Worm (Caenorhabditis elegans) whole organism, L4 larva: ENCODE measurements around the gene klp-17.

Experiments used
- D1046.2 ChIP-seq: fragments of 200-800 bp; sonication (Bioruptor generic); IDR thresholded peaks from 2 replicates; pipeline ENCODE4 v1.3.6; 2022; ENCODE audit warnings: missing genetic modification characterization, missing compliant biosample characterization
- F37D6.2 ChIP-seq: sonication (generic microtip); optimal IDR thresholded peaks from 2 replicates; lab custom pipeline; 2016; ENCODE audit warnings: mild to moderate bottlenecking, missing genetic modification characterization, missing compliant biosample characterization
- T20F7.1 ChIP-seq: fragments of 200-800 bp; sonication (Bioruptor generic); optimal IDR thresholded peaks from 2 replicates; lab custom pipeline; 2018; ENCODE audit warnings: mild to moderate bottlenecking, missing genetic modification characterization, missing compliant biosample characterization
- Y5F2A.4 ChIP-seq: fragments of 200-800 bp; sonication (Bioruptor generic); optimal IDR thresholded peaks from 2 replicates; lab custom pipeline; 2018; ENCODE audit warnings: mild to moderate bottlenecking, missing genetic modification characterization, missing compliant biosample characterization
- Y75B8A.6 ChIP-seq: fragments of 200-800 bp; sonication (Bioruptor generic); IDR thresholded peaks from 2 replicates; pipeline ENCODE4 v1.3.6; 2022; ENCODE audit warnings: missing genetic modification reagents, missing genetic modification characterization, missing compliant biosample characterization
- ZK337.2 ChIP-seq: fragments of 200-800 bp; sonication (Bioruptor generic); IDR thresholded peaks from 2 replicates; pipeline ENCODE4 v1.3.6; 2022; ENCODE audit warnings: missing genetic modification reagents, missing genetic modification characterization, missing compliant biosample characterization
- ama-1 ChIP-seq: fragments of 150-350 bp; optimal IDR thresholded peaks from 2 replicates; lab custom pipeline; 2014; ENCODE audit warnings: inconsistent platforms, mixed read lengths
- arid-1 ChIP-seq: fragments of 200-800 bp; sonication (Bioruptor generic); conservative IDR thresholded peaks from 2 replicates; pipeline ENCODE4 v1.3.6; 2022; ENCODE audit warnings: missing genetic modification reagents, missing genetic modification characterization, missing compliant biosample characterization
- ceh-20 ChIP-seq: fragments of 200-800 bp; sonication (Bioruptor generic); IDR thresholded peaks from 2 replicates; pipeline ENCODE4 v1.3.6; 2022; ENCODE audit warnings: missing genetic modification reagents, missing genetic modification characterization, missing compliant biosample characterization
- ceh-28 ChIP-seq: fragments of 150-350 bp; optimal IDR thresholded peaks from 2 replicates; lab custom pipeline; 2014; ENCODE audit warnings: missing biosample characterization, missing genetic modification reagents, missing genetic modification characterization
- ceh-32 ChIP-seq: sonication (generic microtip); optimal IDR thresholded peaks from 2 replicates; lab custom pipeline; 2016; ENCODE audit warnings: mild to moderate bottlenecking, missing genetic modification characterization, missing compliant biosample characterization; ENCODE audit not compliant: poor library complexity
- ceh-82 ChIP-seq: sonication (generic microtip); optimal IDR thresholded peaks from 2 replicates; lab custom pipeline; 2017; ENCODE audit warnings: missing biosample characterization, missing genetic modification characterization
- cey-2 ChIP-seq: sonication (generic microtip); optimal IDR thresholded peaks from 3 replicates; lab custom pipeline; 2017; ENCODE audit warnings: missing genetic modification characterization, mild to moderate bottlenecking, missing compliant biosample characterization, antibody characterized with exemption, borderline replicate concordance; ENCODE audit not compliant: insufficient read depth
- daf-16 ChIP-seq, 3 experiments: sonication (generic microtip); optimal IDR thresholded peaks; 2 replicates each; lab custom pipeline; 2016 to 2017; ENCODE audit warnings: missing genetic modification characterization in 3 of 3, missing genetic modification reagents in 3 of 3, mild to moderate bottlenecking in 2 of 3, missing compliant biosample characterization in 2 of 3, missing biosample characterization in 1 of 3, moderate library complexity in 1 of 3
- daf-19 ChIP-seq: fragments of 200-800 bp; sonication (Bioruptor generic); conservative IDR thresholded peaks from 2 replicates; pipeline ENCODE4 v1.3.6; 2022; ENCODE audit warnings: missing genetic modification characterization, missing compliant biosample characterization
- dpl-1 ChIP-seq: fragments of 150-350 bp; optimal IDR thresholded peaks from 2 replicates; lab custom pipeline; 2014; ENCODE audit warnings: missing biosample characterization, missing genetic modification reagents, missing genetic modification characterization
- duxl-1 ChIP-seq: sonication (generic microtip); optimal IDR thresholded peaks from 2 replicates; lab custom pipeline; 2016; ENCODE audit warnings: mild to moderate bottlenecking, missing genetic modification characterization, moderate library complexity, missing compliant biosample characterization; ENCODE audit not compliant: poor library complexity
- dve-1 ChIP-seq: sonication (generic microtip); optimal IDR thresholded peaks from 2 replicates; lab custom pipeline; 2017; ENCODE audit warnings: antibody characterized with exemption, mild to moderate bottlenecking, missing genetic modification characterization, missing compliant biosample characterization; ENCODE audit not compliant: insufficient read depth
- egl-43 ChIP-seq: fragments of 200-800 bp; sonication (Bioruptor generic); IDR thresholded peaks from 2 replicates; pipeline ENCODE4 v1.3.6; 2022; ENCODE audit warnings: missing genetic modification reagents, missing genetic modification characterization, missing compliant biosample characterization
- gei-8 ChIP-seq: fragments of 200-800 bp; sonication (Bioruptor generic); optimal IDR thresholded peaks from 2 replicates; lab custom pipeline; 2018; ENCODE audit warnings: mild to moderate bottlenecking, missing genetic modification characterization, missing compliant biosample characterization
- hlh-30 ChIP-seq: sonication (generic microtip); optimal IDR thresholded peaks from 2 replicates; lab custom pipeline; 2017; ENCODE audit warnings: antibody characterized with exemption, mild to moderate bottlenecking, missing genetic modification characterization, missing compliant biosample characterization; ENCODE audit not compliant: insufficient read depth
- lin-13 ChIP-seq: fragments of 150-350 bp; optimal IDR thresholded peaks from 2 replicates; lab custom pipeline; 2014; ENCODE audit warnings: missing biosample characterization, missing genetic modification reagents, missing genetic modification characterization
- lin-38 ChIP-seq: fragments of 200-800 bp; sonication (Bioruptor generic); IDR thresholded peaks from 2 replicates; pipeline ENCODE4 v1.3.6; 2022; ENCODE audit warnings: missing genetic modification reagents, missing genetic modification characterization, missing compliant biosample characterization
- madf-9 ChIP-seq: fragments of 200-800 bp; sonication (Bioruptor generic); conservative IDR thresholded peaks from 2 replicates; pipeline ENCODE4 v1.3.6; 2022; ENCODE audit warnings: missing genetic modification reagents, missing genetic modification characterization, missing compliant biosample characterization
- mdl-1 ChIP-seq, 2 experiments: fragments of 150-350 bp in 1 of 2; sonication (generic microtip) in 1 of 2; optimal IDR thresholded peaks; 2 replicates each; lab custom pipeline; 2014 to 2017; ENCODE audit warnings: missing biosample characterization in 2 of 2, missing genetic modification characterization in 2 of 2
- nhr-10 ChIP-seq: fragments of 150-350 bp; optimal IDR thresholded peaks from 2 replicates; lab custom pipeline; 2014; ENCODE audit warnings: missing biosample characterization, missing genetic modification characterization
- nhr-102 ChIP-seq: sonication (generic microtip); optimal IDR thresholded peaks from 2 replicates; lab custom pipeline; 2016; ENCODE audit warnings: mild to moderate bottlenecking, missing genetic modification characterization, moderate library complexity, missing compliant biosample characterization
- nhr-25 ChIP-seq: sonication (generic microtip); optimal IDR thresholded peaks from 2 replicates; lab custom pipeline; 2017; ENCODE audit warnings: missing genetic modification characterization, mild to moderate bottlenecking, missing compliant biosample characterization, antibody characterized with exemption, moderate library complexity, borderline replicate concordance; ENCODE audit not compliant: insufficient read depth
- nhr-41 ChIP-seq: fragments of 200-800 bp; sonication (Bioruptor generic); IDR thresholded peaks from 2 replicates; pipeline ENCODE4 v1.3.6; 2022; ENCODE audit warnings: missing genetic modification reagents, missing genetic modification characterization, missing compliant biosample characterization
- nhr-48 ChIP-seq: sonication (generic microtip); optimal IDR thresholded peaks from 2 replicates; lab custom pipeline; 2016; ENCODE audit warnings: mild to moderate bottlenecking, missing genetic modification characterization, missing compliant biosample characterization
- nhr-6 ChIP-seq: fragments of 150-350 bp; optimal IDR thresholded peaks from 2 replicates; lab custom pipeline; 2014; ENCODE audit warnings: missing biosample characterization, missing genetic modification characterization
- nhr-76 ChIP-seq: fragments of 150-350 bp; optimal IDR thresholded peaks from 2 replicates; lab custom pipeline; 2014; ENCODE audit warnings: missing biosample characterization, missing genetic modification characterization
- php-3 ChIP-seq: fragments of 200-800 bp; sonication (Bioruptor generic); IDR thresholded peaks from 2 replicates; pipeline ENCODE4 v1.3.6; 2022; ENCODE audit warnings: missing genetic modification reagents, missing genetic modification characterization, missing compliant biosample characterization
- saeg-2 ChIP-seq: fragments of 200-800 bp; sonication (Bioruptor generic); IDR thresholded peaks from 2 replicates; pipeline ENCODE4 v1.3.6; 2022; ENCODE audit warnings: missing genetic modification reagents, missing genetic modification characterization, missing compliant biosample characterization
- snpc-1.2 ChIP-seq: fragments of 200-800 bp; sonication (Bioruptor generic); IDR thresholded peaks from 2 replicates; pipeline ENCODE4 v1.3.6; 2022; ENCODE audit warnings: missing genetic modification reagents, missing genetic modification characterization, missing compliant biosample characterization
- tra-1 ChIP-seq: fragments of 200-800 bp; sonication (Bioruptor generic); IDR thresholded peaks from 2 replicates; pipeline ENCODE4 v1.3.6; 2022; ENCODE audit warnings: missing genetic modification reagents, missing genetic modification characterization, missing compliant biosample characterization
- unc-62 ChIP-seq, 3 experiments: fragments of 150-350 bp in 1 of 3; sonication (generic microtip); optimal IDR thresholded peaks in 2 of 3; peaks in 1 of 3; 1 replicate in 1 of 3; 2 replicates in 2 of 3; lab custom pipeline; 2014 to 2017; ENCODE audit warnings: missing biosample characterization in 3 of 3, missing genetic modification characterization in 3 of 3, missing genetic modification reagents in 3 of 3, missing genotype in 1 of 3
- vab-7 ChIP-seq: fragments of 200-800 bp; sonication (Bioruptor generic); IDR thresholded peaks from 2 replicates; pipeline ENCODE4 v1.3.6; 2022; ENCODE audit warnings: missing genetic modification reagents, missing genetic modification characterization, missing compliant biosample characterization
- zfp-3 ChIP-seq: fragments of 200-800 bp; sonication (Bioruptor generic); conservative IDR thresholded peaks from 2 replicates; pipeline ENCODE4 v1.3.6; 2022; ENCODE audit warnings: missing genetic modification reagents, missing genetic modification characterization, missing compliant biosample characterization
- zip-11 ChIP-seq: fragments of 200-800 bp; sonication (Bioruptor generic); IDR thresholded peaks from 2 replicates; pipeline ENCODE4 v1.3.6; 2022; ENCODE audit warnings: missing genetic modification characterization, missing compliant biosample characterization

The klp-17 gene

ce11 chrII:11487999-11488398 lies 20.6 kb upstream of the klp-17 start, which contains the start of gene B0334.13:
Gene B0334.13 (plus strand): TSS chrII:11488299.
- TF ChIP-seq unc-62 (GFP tag; optimal IDR thresholded peaks at IDR 0.05 in 1 of 2; lab: Kevin White, UChicago) = peak in 1 of 2 experiments; percentile 21
- TF ChIP-seq unc-62 (tag; optimal IDR thresholded peaks at IDR 0.05; lab: Kevin White, UChicago) = no peak
- TF ChIP-seq Y5F2A.4 (GFP tag; lab: Kevin White, UChicago) = no peak
- no peak for TF ChIP-seq nhr-102 (tag; lab: Kevin White, UChicago)
- no peak for TF ChIP-seq F37D6.2
- TF ChIP-seq nhr-48 (tag; lab: Kevin White, UChicago) = no peak
- no peak for TF ChIP-seq daf-19 (GFP tag; lab: Robert Waterston, UW)
- TF ChIP-seq ceh-82 (tag; lab: Kevin White, UChicago) = no peak
- no peak for TF ChIP-seq ZK337.2 (GFP tag; lab: Robert Waterston, UW)
- TF ChIP-seq nhr-10 (tag; lab: Kevin White, UChicago) = no peak

- peak; percentile 12 for TF ChIP-seq dve-1 (tag; lab: Kevin White, UChicago)
- TF ChIP-seq mdl-1 (tag; optimal IDR thresholded peaks at IDR 0.05; lab: Kevin White, UChicago) = no peak
- TF ChIP-seq, all 104 proteins: peak for 1
Observed at ce11 chrII:11486698-11487234, 19.3 kb upstream of the klp-17 start, which contains the start of gene ttr-18. Gene ttr-18 (minus strand): TSS chrII:11486748.

- no peak for TF ChIP-seq Y75B8A.6 (GFP tag; lab: Robert Waterston, UW)
- peak; percentile 73 for TF ChIP-seq ama-1 (lab: Kevin White, UChicago)
Observed at ce11 chrII:11485200-11485599, 17.8 kb upstream of the klp-17 start, which contains the start of gene twk-5. Gene twk-5 (minus strand): TSS chrII:11485300.

- TF ChIP-seq vab-7 (GFP tag; lab: Robert Waterston, UW) (peak; percentile 98), nhr-76 (tag; lab: Kevin White, UChicago) (no peak), D1046.2 (GFP tag; lab: Robert Waterston, UW) (peak; percentile 95), madf-9 (GFP tag; lab: Robert Waterston, UW) (peak; percentile 94), cey-2 (tag; lab: Kevin White, UChicago) (peak; percentile 49), ceh-82 (tag; lab: Kevin White, UChicago) (no peak), lin-38 (GFP tag; lab: Robert Waterston, UW) (peak; percentile 88), ZK337.2 (GFP tag; lab: Robert Waterston, UW) (peak; percentile 91), ceh-20 (GFP tag; lab: Robert Waterston, UW) (peak; percentile 92), nhr-6 (tag; lab: Kevin White, UChicago) (no peak), duxl-1 (tag; lab: Kevin White, UChicago) (peak; percentile 72), ceh-32 (no peak), arid-1 (GFP tag; lab: Robert Waterston, UW) (peak; percentile 97), zfp-3 (0 out of 2 replicates have a peak, but pooled peaks have one; percentile 48), php-3 (GFP tag; lab: Robert Waterston, UW) (peak; percentile 79), hlh-30 (tag; lab: Kevin White, UChicago) (no peak), unc-62 (GFP tag; optimal IDR thresholded peaks at IDR 0.05 in 1 of 2; lab: Kevin White, UChicago) (peak in 1 of 2 experiments; percentile 37), unc-62 (tag; optimal IDR thresholded peaks at IDR 0.05; lab: Kevin White, UChicago) (no peak), zip-11 (GFP tag; lab: Robert Waterston, UW) (peak; percentile 91), daf-16 (GFP tag; optimal IDR thresholded peaks at IDR 0.05; lab: Kevin White, UChicago) (peak; percentile 61 to 91), daf-16 (tag; optimal IDR thresholded peaks at IDR 0.05; lab: Kevin White, UChicago) (peak; percentile 68), nhr-41 (GFP tag; lab: Robert Waterston, UW) (peak; percentile 95), tra-1 (peak; percentile 93), T20F7.1 (GFP tag; lab: Kevin White, UChicago) (no peak), F37D6.2 (peak; percentile 72), egl-43 (GFP tag; lab: Robert Waterston, UW) (peak; percentile 99), lin-13 (GFP tag; lab: Kevin White, UChicago) (peak; percentile 73), ceh-28 (tag; lab: Kevin White, UChicago) (no peak), saeg-2 (peak; percentile 93), snpc-1.2 (GFP tag; lab: Robert Waterston, UW) (peak; percentile 92), dve-1 (tag; lab: Kevin White, UChicago) (peak; percentile 78), dpl-1 (GFP tag; lab: Kevin White, UChicago) (peak; percentile 46), gei-8 (GFP tag; lab: Kevin White, UChicago) (peak; percentile 84), nhr-25 (tag; lab: Kevin White, UChicago) (peak; percentile 44)
Observed at ce11 chrII:11484600-11484999, 17.2 kb upstream of the klp-17 start.
